Worm (Caenorhabditis elegans) whole organism, L4 larva: ENCODE results near the gene T14B1.1.

ENCODE experiments used
- F26F4.8 ChIP-seq: fragments of 200-800 bp; sonication (Bioruptor generic); conservative IDR thresholded peaks from 2 replicates; pipeline ENCODE4 v1.3.6; 2022; ENCODE audit warnings: missing genetic modification characterization, missing compliant biosample characterization
- F49E8.2 ChIP-seq: sonication (generic microtip); optimal IDR thresholded peaks from 2 replicates; lab custom pipeline; 2016; ENCODE audit warnings: missing compliant biosample characterization, mild to moderate bottlenecking, missing genetic modification characterization, borderline replicate concordance
- R02D3.7 ChIP-seq: fragments of 150-350 bp; sonication (generic microtip); optimal IDR thresholded peaks from 3 replicates; lab custom pipeline; 2014; ENCODE audit warnings: missing biosample characterization, missing genetic modification characterization
- Y105C5A.15 ChIP-seq: fragments of 200-800 bp; sonication (Bioruptor generic); IDR thresholded peaks from 2 replicates; pipeline ENCODE4 v1.3.6; 2022; ENCODE audit warnings: missing genetic modification characterization, missing compliant biosample characterization
- Y5F2A.4 ChIP-seq: fragments of 200-800 bp; sonication (Bioruptor generic); optimal IDR thresholded peaks from 2 replicates; lab custom pipeline; 2018; ENCODE audit warnings: mild to moderate bottlenecking, missing genetic modification characterization, missing compliant biosample characterization
- ZK337.2 ChIP-seq: fragments of 200-800 bp; sonication (Bioruptor generic); IDR thresholded peaks from 2 replicates; pipeline ENCODE4 v1.3.6; 2022; ENCODE audit warnings: missing genetic modification reagents, missing genetic modification characterization, missing compliant biosample characterization
- ZK546.5 ChIP-seq, 2 experiments: sonication (generic microtip); optimal IDR thresholded peaks; 2 replicates each; lab custom pipeline; 2017; ENCODE audit warnings: missing biosample characterization in 2 of 2, missing genetic modification characterization in 2 of 2
- aha-1 ChIP-seq: fragments of 150-350 bp; peaks from one replicate; lab custom pipeline; 2014; ENCODE audit warnings: missing biosample characterization, missing genetic modification characterization
- attf-4 ChIP-seq: sonication (generic microtip); optimal IDR thresholded peaks from 3 replicates; lab custom pipeline; 2017; ENCODE audit warnings: missing biosample characterization, missing genetic modification characterization
- ceh-32 ChIP-seq: sonication (generic microtip); optimal IDR thresholded peaks from 2 replicates; lab custom pipeline; 2016; ENCODE audit warnings: mild to moderate bottlenecking, missing genetic modification characterization, missing compliant biosample characterization; ENCODE audit not compliant: poor library complexity
- ceh-82 ChIP-seq: sonication (generic microtip); optimal IDR thresholded peaks from 2 replicates; lab custom pipeline; 2017; ENCODE audit warnings: missing biosample characterization, missing genetic modification characterization
- daf-19 ChIP-seq: fragments of 200-800 bp; sonication (Bioruptor generic); conservative IDR thresholded peaks from 2 replicates; pipeline ENCODE4 v1.3.6; 2022; ENCODE audit warnings: missing genetic modification characterization, missing compliant biosample characterization
- dmd-6 ChIP-seq: fragments of 200-800 bp; sonication (Bioruptor generic); IDR thresholded peaks from 2 replicates; pipeline ENCODE4 v1.3.6; 2022; ENCODE audit warnings: missing genetic modification reagents, missing genetic modification characterization, missing compliant biosample characterization
- dpl-1 ChIP-seq: fragments of 150-350 bp; optimal IDR thresholded peaks from 2 replicates; lab custom pipeline; 2014; ENCODE audit warnings: missing biosample characterization, missing genetic modification reagents, missing genetic modification characterization
- fkh-10 ChIP-seq: fragments of 150-350 bp; optimal IDR thresholded peaks from 2 replicates; lab custom pipeline; 2014; ENCODE audit warnings: missing biosample characterization, missing genetic modification reagents, missing genetic modification characterization
- hlh-30 ChIP-seq: sonication (generic microtip); optimal IDR thresholded peaks from 2 replicates; lab custom pipeline; 2017; ENCODE audit warnings: antibody characterized with exemption, mild to moderate bottlenecking, missing genetic modification characterization, missing compliant biosample characterization; ENCODE audit not compliant: insufficient read depth
- hmg-1.1 ChIP-seq: fragments of 200-800 bp; sonication (Bioruptor generic); IDR thresholded peaks from 2 replicates; pipeline ENCODE4 v1.3.6; 2022; ENCODE audit warnings: missing genetic modification reagents, missing genetic modification characterization, missing compliant biosample characterization
- jun-1 ChIP-seq: fragments of 150-350 bp; optimal IDR thresholded peaks from 2 replicates; lab custom pipeline; 2014; ENCODE audit warnings: missing biosample characterization, missing genetic modification reagents, missing genetic modification characterization
- lim-7 ChIP-seq: fragments of 200-800 bp; sonication (Bioruptor generic); IDR thresholded peaks from 2 replicates; pipeline ENCODE4 v1.3.6; 2022; ENCODE audit warnings: missing genetic modification characterization, missing compliant biosample characterization
- mdl-1 ChIP-seq, 2 experiments: fragments of 150-350 bp in 1 of 2; sonication (generic microtip) in 1 of 2; optimal IDR thresholded peaks; 2 replicates each; lab custom pipeline; 2014 to 2017; ENCODE audit warnings: missing biosample characterization in 2 of 2, missing genetic modification characterization in 2 of 2
- mep-1 ChIP-seq: fragments of 150-350 bp; sonication (generic microtip); optimal IDR thresholded peaks from 3 replicates; lab custom pipeline; 2014; ENCODE audit warnings: missing biosample characterization, missing genetic modification characterization
- mxl-2 ChIP-seq: fragments of 200-800 bp; sonication (Bioruptor generic); conservative IDR thresholded peaks from 2 replicates; pipeline ENCODE4 v1.3.6; 2022; ENCODE audit warnings: missing genetic modification reagents, missing genetic modification characterization, missing compliant biosample characterization
- nhr-111 ChIP-seq: fragments of 200-800 bp; sonication (Bioruptor generic); optimal IDR thresholded peaks from 2 replicates; lab custom pipeline; 2018; ENCODE audit warnings: mild to moderate bottlenecking, missing genetic modification characterization, missing compliant biosample characterization
- nhr-237 ChIP-seq: sonication (generic microtip); optimal IDR thresholded peaks from 2 replicates; lab custom pipeline; 2017; ENCODE audit warnings: missing biosample characterization, missing genetic modification characterization
- nhr-25 ChIP-seq: sonication (generic microtip); optimal IDR thresholded peaks from 2 replicates; lab custom pipeline; 2017; ENCODE audit warnings: missing genetic modification characterization, mild to moderate bottlenecking, missing compliant biosample characterization, antibody characterized with exemption, moderate library complexity, borderline replicate concordance; ENCODE audit not compliant: insufficient read depth
- nhr-28 ChIP-seq: fragments of 150-350 bp; optimal IDR thresholded peaks from 2 replicates; lab custom pipeline; 2014; ENCODE audit warnings: missing biosample characterization, missing genetic modification characterization
- nhr-41 ChIP-seq: fragments of 200-800 bp; sonication (Bioruptor generic); IDR thresholded peaks from 2 replicates; pipeline ENCODE4 v1.3.6; 2022; ENCODE audit warnings: missing genetic modification reagents, missing genetic modification characterization, missing compliant biosample characterization
- nhr-76 ChIP-seq: fragments of 150-350 bp; optimal IDR thresholded peaks from 2 replicates; lab custom pipeline; 2014; ENCODE audit warnings: missing biosample characterization, missing genetic modification characterization
- pqm-1 ChIP-seq: sonication (generic microtip); optimal IDR thresholded peaks from 2 replicates; lab custom pipeline; 2017; ENCODE audit warnings: missing biosample characterization, missing genetic modification characterization
- rbr-2 ChIP-seq: sonication (generic microtip); optimal IDR thresholded peaks from 2 replicates; lab custom pipeline; 2016; ENCODE audit warnings: missing genotype, missing genetic modification characterization, missing compliant biosample characterization
- snpc-4 ChIP-seq: fragments of 150-350 bp; optimal IDR thresholded peaks from 2 replicates; lab custom pipeline; 2014; ENCODE audit warnings: missing biosample characterization, missing genetic modification characterization
- unc-39 ChIP-seq: sonication (generic microtip); optimal IDR thresholded peaks from 2 replicates; lab custom pipeline; 2017; ENCODE audit warnings: missing biosample characterization, missing genetic modification characterization
- unc-62 ChIP-seq, 3 experiments: fragments of 150-350 bp in 1 of 3; sonication (generic microtip); optimal IDR thresholded peaks in 2 of 3; peaks in 1 of 3; 1 replicate in 1 of 3; 2 replicates in 2 of 3; lab custom pipeline; 2014 to 2017; ENCODE audit warnings: missing biosample characterization in 3 of 3, missing genetic modification characterization in 3 of 3, missing genetic modification reagents in 3 of 3, missing genotype in 1 of 3

Gene T14B1.1

ce11 chrX:9653478-9653877 is 15.0 kb downstream of the T14B1.1 start:
- TF ChIP-seq ceh-32 (no peak), Y5F2A.4 (GFP tag; lab: Kevin White, UChicago) (no peak), nhr-25 (tag; lab: Kevin White, UChicago) (no peak), attf-4 (tag; lab: Kevin White, UChicago) (no peak), nhr-237 (tag; lab: Kevin White, UChicago) (no peak), lim-7 (GFP tag; lab: Robert Waterston, UW) (no peak), nhr-28 (tag; lab: Kevin White, UChicago) (no peak), R02D3.7 (tag; lab: Kevin White, UChicago) (no peak), rbr-2 (no peak)

DNA sequence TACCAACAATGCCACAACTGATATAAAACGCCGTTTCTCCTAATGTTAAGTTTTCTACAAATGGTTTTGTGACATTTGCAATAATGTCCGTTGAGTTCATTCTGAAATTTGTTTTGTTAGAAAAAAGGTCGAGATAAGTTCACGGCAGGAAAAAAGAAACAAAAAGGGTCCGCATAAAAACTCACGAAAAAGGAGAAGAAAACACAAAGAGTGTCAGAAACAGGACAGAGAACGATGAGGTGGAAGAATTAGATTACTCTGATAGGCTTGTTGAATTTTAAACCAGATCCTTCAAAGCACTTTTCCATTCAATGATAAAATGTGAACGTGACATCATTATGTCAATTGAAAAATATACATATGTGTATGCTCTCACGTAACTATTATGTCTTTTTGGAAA is 15.5 kb downstream of the T14B1.1 start, which contains the start of gene aex-2:
Gene aex-2, minus strand, starts transcription at position 101 of the 400 bp plus-strand sequence.
- TF ChIP-seq nhr-76 (tag; lab: Kevin White, UChicago) (no peak), daf-19 (no peak), mxl-2 (GFP tag; lab: Robert Waterston, UW) (no peak), jun-1 (tag; lab: Kevin White, UChicago) (no peak), unc-62 (GFP tag; optimal IDR thresholded peaks at IDR 0.05 in 1 of 2; lab: Kevin White, UChicago) (peak in 1 of 2 experiments; percentile 48), unc-62 (tag; optimal IDR thresholded peaks at IDR 0.05; lab: Kevin White, UChicago) (no peak), F26F4.8 (GFP tag; lab: Robert Waterston, UW) (no peak), ZK546.5 (tag; optimal IDR thresholded peaks at IDR 0.05; lab: Kevin White, UChicago) (no peak), Y105C5A.15 (no peak)

DNA sequence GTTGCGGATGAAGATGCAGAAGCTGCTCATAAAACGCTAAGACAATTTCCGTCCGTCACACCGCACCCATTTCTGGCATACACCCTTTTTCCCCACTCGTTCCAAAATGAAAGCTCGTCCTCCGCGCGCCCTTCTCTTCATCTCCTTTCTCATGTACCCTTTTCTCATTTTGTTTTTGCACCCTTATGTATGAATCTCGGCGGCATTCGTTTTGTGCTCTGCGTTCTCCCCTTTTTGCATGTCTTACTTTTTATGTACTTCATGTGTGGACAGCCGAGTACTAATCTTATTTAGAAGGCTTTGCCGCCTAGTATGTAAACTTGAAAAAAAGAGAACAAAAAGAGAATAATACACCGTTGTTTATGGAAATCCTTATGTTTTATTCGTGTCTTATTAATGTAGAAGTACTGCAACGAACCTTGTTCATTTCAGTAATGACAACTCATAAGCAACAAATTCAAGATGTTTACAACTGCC is 20.4 kb downstream of the T14B1.1 start, which contains the start of gene F34H10.4:
Gene F34H10.4, plus strand, starts transcription at position 427 of the 477 bp plus-strand sequence.
- peak in 1 of 2 experiments; percentile 67 for TF ChIP-seq unc-62 (GFP tag; optimal IDR thresholded peaks at IDR 0.05 in 1 of 2; lab: Kevin White, UChicago)
- TF ChIP-seq unc-62 (tag; optimal IDR thresholded peaks at IDR 0.05; lab: Kevin White, UChicago): no peak
- no peak for TF ChIP-seq F49E8.2
- TF ChIP-seq pqm-1 (tag; lab: Kevin White, UChicago): no peak
- peak; percentile 85 for TF ChIP-seq fkh-10 (GFP tag; lab: Kevin White, UChicago)
- no peak for TF ChIP-seq hlh-30 (tag; lab: Kevin White, UChicago)
- no peak for TF ChIP-seq hmg-1.1 (GFP tag; lab: Robert Waterston, UW)
- TF ChIP-seq dpl-1 (GFP tag; lab: Kevin White, UChicago): no peak
- no peak for TF ChIP-seq unc-39
- no peak for TF ChIP-seq dmd-6 (GFP tag; lab: Robert Waterston, UW)
- no peak for TF ChIP-seq ceh-82 (tag; lab: Kevin White, UChicago)
- no peak for TF ChIP-seq nhr-41 (GFP tag; lab: Robert Waterston, UW)

- TF ChIP-seq snpc-4 (tag; lab: Kevin White, UChicago) (no peak), hlh-30 (tag; lab: Kevin White, UChicago) (peak; percentile 75), mdl-1 (tag; optimal IDR thresholded peaks at IDR 0.05; lab: Kevin White, UChicago) (peak in 1 of 2 experiments; percentile 54), mep-1 (tag; lab: Kevin White, UChicago) (peak; percentile 17), unc-62 (GFP tag; optimal IDR thresholded peaks at IDR 0.05 in 1 of 2; lab: Kevin White, UChicago) (peak in 1 of 2 experiments; percentile 94), unc-62 (tag; optimal IDR thresholded peaks at IDR 0.05; lab: Kevin White, UChicago) (no peak), nhr-25 (tag; lab: Kevin White, UChicago) (peak; percentile 43), ZK337.2 (GFP tag; lab: Robert Waterston, UW) (no peak), nhr-28 (tag; lab: Kevin White, UChicago) (peak; percentile 40), aha-1 (tag; lab: Kevin White, UChicago) (peak; percentile 89), nhr-111 (GFP tag; lab: Kevin White, UChicago) (no peak)
Measured at ce11 chrX:9642775-9643461, 25.6 kb downstream of the T14B1.1 start.
